Worm (Caenorhabditis elegans) whole organism, young adult: Measurements from ENCODE around the gene btb-5.

Experiments used
- B0035.1 ChIP-seq: sonication (generic microtip); optimal IDR thresholded peaks from 2 replicates; lab custom pipeline; 2016; ENCODE audit warnings: missing genetic modification characterization, mild to moderate bottlenecking, missing compliant biosample characterization, missing genotype, missing genetic modification reagents
- B0261.1 ChIP-seq: sonication (generic microtip); optimal IDR thresholded peaks from 2 replicates; lab custom pipeline; 2016; ENCODE audit warnings: mild to moderate bottlenecking, missing genetic modification characterization, moderate library complexity, missing compliant biosample characterization
- B0336.3 ChIP-seq: fragments of 200-800 bp; sonication (Bioruptor generic); IDR thresholded peaks from 2 replicates; pipeline ENCODE4 v1.3.6; 2022; ENCODE audit warnings: missing genetic modification characterization, missing compliant biosample characterization
- C06A6.2 ChIP-seq: fragments of 200-800 bp; sonication (Bioruptor generic); conservative IDR thresholded peaks from 2 replicates; pipeline ENCODE4 v1.3.6; 2022; ENCODE audit warnings: missing genetic modification characterization, missing compliant biosample characterization
- F22D6.2 ChIP-seq: sonication (generic microtip); optimal IDR thresholded peaks from 2 replicates; lab custom pipeline; 2016; ENCODE audit warnings: mild to moderate bottlenecking, missing genetic modification characterization, missing compliant biosample characterization
- F57C9.4 ChIP-seq: sonication (generic microtip); optimal IDR thresholded peaks from 2 replicates; lab custom pipeline; 2017; ENCODE audit warnings: mild to moderate bottlenecking, missing genetic modification characterization, missing compliant biosample characterization
- K11D2.4 ChIP-seq: fragments of 200-800 bp; sonication (Bioruptor generic); IDR thresholded peaks from 2 replicates; pipeline ENCODE4 v1.3.6; 2022; ENCODE audit warnings: missing genetic modification reagents, missing genetic modification characterization, missing compliant biosample characterization
- K12H6.12 ChIP-seq: fragments of 200-800 bp; sonication (Bioruptor generic); optimal IDR thresholded peaks from 2 replicates; lab custom pipeline; 2018; ENCODE audit warnings: mild to moderate bottlenecking, missing genetic modification characterization, missing compliant biosample characterization
- T07F8.4 ChIP-seq: sonication (generic microtip); optimal IDR thresholded peaks from 2 replicates; lab custom pipeline; 2016; ENCODE audit warnings: mild to moderate bottlenecking, missing genetic modification characterization, moderate library complexity, missing compliant biosample characterization
- Y53F4B.3 ChIP-seq: fragments of 200-800 bp; sonication (Bioruptor generic); IDR thresholded peaks from 2 replicates; pipeline ENCODE4 v1.3.6; 2022; ENCODE audit warnings: missing genetic modification reagents, missing genetic modification characterization, missing compliant biosample characterization
- Y56A3A.18 ChIP-seq: fragments of 200-800 bp; sonication (Bioruptor generic); IDR thresholded peaks from 2 replicates; pipeline ENCODE4 v1.3.6; 2022; ENCODE audit warnings: missing genetic modification reagents, missing genetic modification characterization, missing compliant biosample characterization
- Y95B8A.8 ChIP-seq: fragments of 200-800 bp; sonication (Bioruptor generic); IDR thresholded peaks from 2 replicates; pipeline ENCODE4 v1.3.6; 2022; ENCODE audit warnings: missing genetic modification reagents, missing genetic modification characterization, missing compliant biosample characterization
- ZK185.1 ChIP-seq: sonication (generic microtip); optimal IDR thresholded peaks from 2 replicates; lab custom pipeline; 2016; ENCODE audit warnings: mild to moderate bottlenecking, missing genetic modification characterization, missing compliant biosample characterization; ENCODE audit not compliant: poor library complexity, severe bottlenecking
- ama-1 ChIP-seq, 3 experiments: fragments of 150-350 bp in 1 of 3; sonication (generic microtip) in 2 of 3; optimal IDR thresholded peaks; 2 replicates each; lab custom pipeline; 2014 to 2018; ENCODE audit warnings: missing biosample characterization in 2 of 3, missing genetic modification characterization in 2 of 3, missing genetic modification reagents in 2 of 3
- aptf-3 ChIP-seq: fragments of 200-800 bp; sonication (Bioruptor generic); IDR thresholded peaks from 2 replicates; pipeline ENCODE4 v1.3.6; 2022; ENCODE audit warnings: missing genetic modification characterization, missing compliant biosample characterization
- atf-7 ChIP-seq: sonication (generic microtip); optimal IDR thresholded peaks from 2 replicates; lab custom pipeline; 2017; ENCODE audit warnings: mild to moderate bottlenecking, missing genetic modification characterization, missing compliant biosample characterization
- athp-1 ChIP-seq: sonication (generic microtip); optimal IDR thresholded peaks from 2 replicates; lab custom pipeline; 2017; ENCODE audit warnings: mild to moderate bottlenecking, missing genetic modification characterization, missing compliant biosample characterization
- attf-5 ChIP-seq: fragments of 200-800 bp; sonication (Bioruptor generic); optimal IDR thresholded peaks from 2 replicates; lab custom pipeline; 2018; ENCODE audit warnings: mild to moderate bottlenecking, missing genetic modification characterization, missing compliant biosample characterization
- bed-1 ChIP-seq: fragments of 200-800 bp; sonication (Bioruptor generic); IDR thresholded peaks from 2 replicates; pipeline ENCODE4 v1.3.6; 2022; ENCODE audit warnings: missing genetic modification reagents, missing genetic modification characterization, missing compliant biosample characterization
- cebp-1 ChIP-seq, 2 experiments: fragments of 200-800 bp in 1 of 2; sonication (Bioruptor generic) in 1 of 2; sonication (generic microtip) in 1 of 2; IDR thresholded peaks in 1 of 2; optimal IDR thresholded peaks in 1 of 2; 2 replicates each; pipeline versions ENCODE4 v1.3.6 to Lab custom; 2017 to 2022; ENCODE audit warnings: missing compliant biosample characterization in 2 of 2, missing genetic modification characterization in 2 of 2, mild to moderate bottlenecking in 1 of 2, missing genetic modification reagents in 1 of 2, moderate library complexity in 1 of 2
- ceh-100 ChIP-seq: fragments of 200-800 bp; sonication (Bioruptor generic); IDR thresholded peaks from 2 replicates; pipeline ENCODE4 v1.3.6; 2022; ENCODE audit warnings: missing genetic modification reagents, missing genetic modification characterization, missing compliant biosample characterization
- ceh-40 ChIP-seq: fragments of 200-800 bp; sonication (Bioruptor generic); IDR thresholded peaks from 2 replicates; pipeline ENCODE4 v1.3.6; 2022; ENCODE audit warnings: missing genetic modification characterization, missing compliant biosample characterization
- die-1 ChIP-seq: sonication (generic microtip); optimal IDR thresholded peaks from 2 replicates; lab custom pipeline; 2016; ENCODE audit warnings: missing genotype, mild to moderate bottlenecking, missing genetic modification characterization, missing compliant biosample characterization
- dpl-1 ChIP-seq: fragments of 150-350 bp; optimal IDR thresholded peaks from 2 replicates; lab custom pipeline; 2014; ENCODE audit warnings: missing biosample characterization, missing genetic modification reagents, missing genetic modification characterization
- ekl-4 ChIP-seq: fragments of 200-800 bp; sonication (Bioruptor generic); IDR thresholded peaks from 2 replicates; pipeline ENCODE4 v1.3.6; 2022; ENCODE audit warnings: missing genetic modification reagents, missing genetic modification characterization, missing compliant biosample characterization
- fkh-3 ChIP-seq: sonication (generic microtip); optimal IDR thresholded peaks from 2 replicates; lab custom pipeline; 2016; ENCODE audit warnings: mild to moderate bottlenecking, missing genetic modification characterization, missing compliant biosample characterization
- gei-17 ChIP-seq: fragments of 200-800 bp; sonication (Bioruptor generic); optimal IDR thresholded peaks from 2 replicates; lab custom pipeline; 2018; ENCODE audit warnings: mild to moderate bottlenecking, missing genetic modification characterization, missing compliant biosample characterization
- hmg-1.2 ChIP-seq: fragments of 200-800 bp; sonication (Bioruptor generic); IDR thresholded peaks from 2 replicates; pipeline ENCODE4 v1.3.6; 2022; ENCODE audit warnings: missing genetic modification reagents, missing genetic modification characterization, missing compliant biosample characterization
- hsf-1 ChIP-seq: fragments of 200-800 bp; sonication (Bioruptor generic); IDR thresholded peaks from 2 replicates; pipeline ENCODE4 v1.3.6; 2022; ENCODE audit warnings: missing genetic modification reagents, missing genetic modification characterization, missing compliant biosample characterization
- let-526 ChIP-seq: fragments of 200-800 bp; sonication (Bioruptor generic); IDR thresholded peaks from 2 replicates; pipeline ENCODE4 v1.3.6; 2022; ENCODE audit warnings: missing genetic modification reagents, missing genetic modification characterization, missing compliant biosample characterization
- let-607 ChIP-seq, 2 experiments: fragments of 200-800 bp in 1 of 2; sonication (Bioruptor generic) in 1 of 2; sonication (generic microtip) in 1 of 2; optimal IDR thresholded peaks; 2 replicates each; lab custom pipeline; 2016 to 2018; ENCODE audit warnings: mild to moderate bottlenecking in 2 of 2, missing compliant biosample characterization in 2 of 2, missing genetic modification characterization in 2 of 2, moderate library complexity in 2 of 2, missing genotype in 1 of 2
- lin-26 ChIP-seq: fragments of 200-800 bp; sonication (Bioruptor generic); IDR thresholded peaks from 2 replicates; pipeline ENCODE4 v1.3.6; 2022; ENCODE audit warnings: missing genetic modification reagents, missing genetic modification characterization, missing compliant biosample characterization
- lin-40 ChIP-seq: sonication (generic microtip); optimal IDR thresholded peaks from 2 replicates; lab custom pipeline; 2016; ENCODE audit warnings: missing genetic modification characterization, mild to moderate bottlenecking, missing compliant biosample characterization, missing genotype, missing genetic modification reagents
- lir-1 ChIP-seq: fragments of 200-800 bp; sonication (Bioruptor generic); conservative IDR thresholded peaks from 2 replicates; pipeline ENCODE4 v1.3.6; 2022; ENCODE audit warnings: missing genetic modification reagents, missing genetic modification characterization, missing compliant biosample characterization
- lsy-27 ChIP-seq: sonication (generic microtip); optimal IDR thresholded peaks from 2 replicates; lab custom pipeline; 2017; ENCODE audit warnings: missing genetic modification characterization, mild to moderate bottlenecking, missing compliant biosample characterization, antibody characterized with exemption, missing genotype, borderline replicate concordance; ENCODE audit not compliant: insufficient read depth
- mcd-1 ChIP-seq: fragments of 200-800 bp; sonication (Bioruptor generic); IDR thresholded peaks from 2 replicates; pipeline ENCODE4 v1.3.6; 2022; ENCODE audit warnings: missing genetic modification reagents, missing genetic modification characterization, missing compliant biosample characterization
- mel-28 ChIP-seq: sonication (generic microtip); optimal IDR thresholded peaks from 2 replicates; lab custom pipeline; 2016; ENCODE audit warnings: borderline replicate concordance, mild to moderate bottlenecking, missing genetic modification characterization, missing compliant biosample characterization
- mes-4 ChIP-seq: sonication (generic microtip); optimal IDR thresholded peaks from 2 replicates; lab custom pipeline; 2016; ENCODE audit warnings: missing genotype, missing genetic modification characterization, missing compliant biosample characterization
- mxl-1 ChIP-seq: sonication (generic microtip); optimal IDR thresholded peaks from 2 replicates; lab custom pipeline; 2016; ENCODE audit warnings: missing genetic modification characterization, missing compliant biosample characterization
- nfyb-1 ChIP-seq: fragments of 200-800 bp; sonication (Bioruptor generic); IDR thresholded peaks from 2 replicates; pipeline ENCODE4 v1.3.6; 2022; ENCODE audit warnings: missing genetic modification reagents, missing genetic modification characterization, missing compliant biosample characterization
- pbrm-1 ChIP-seq: fragments of 200-800 bp; sonication (Bioruptor generic); IDR thresholded peaks from 2 replicates; pipeline ENCODE4 v1.3.6; 2022; ENCODE audit warnings: missing genetic modification reagents, missing genetic modification characterization, missing compliant biosample characterization
- repo-1 ChIP-seq: sonication (generic microtip); optimal IDR thresholded peaks from 2 replicates; lab custom pipeline; 2017; ENCODE audit warnings: mild to moderate bottlenecking, missing genetic modification characterization, missing compliant biosample characterization
- sptf-2 ChIP-seq: fragments of 200-800 bp; sonication (Bioruptor generic); optimal IDR thresholded peaks from 2 replicates; lab custom pipeline; 2018; ENCODE audit warnings: mild to moderate bottlenecking, missing genetic modification characterization, missing compliant biosample characterization
- tbx-9 ChIP-seq: sonication (generic microtip); optimal IDR thresholded peaks from 2 replicates; lab custom pipeline; 2016; ENCODE audit warnings: borderline replicate concordance, missing genetic modification characterization, inconsistent platforms, missing compliant biosample characterization
- tlf-1 ChIP-seq: fragments of 200-800 bp; sonication (Bioruptor generic); optimal IDR thresholded peaks from 2 replicates; lab custom pipeline; 2018; ENCODE audit warnings: mild to moderate bottlenecking, missing genetic modification characterization, missing compliant biosample characterization
- ztf-26 ChIP-seq: sonication (generic microtip); optimal IDR thresholded peaks from 2 replicates; lab custom pipeline; 2017; ENCODE audit warnings: missing genetic modification characterization, missing compliant biosample characterization
- ztf-6 ChIP-seq: fragments of 200-800 bp; sonication (Bioruptor generic); IDR thresholded peaks from 2 replicates; pipeline ENCODE4 v1.3.6; 2022; ENCODE audit warnings: missing genetic modification reagents, missing genetic modification characterization, missing compliant biosample characterization

Gene btb-5

ce11 chrIII:62383-62873 is 1.5 kb upstream of the btb-5 start:
- TF ChIP-seq cebp-1 (GFP tag; IDR thresholded peaks at IDR 0.05; lab: Robert Waterston, UW) = no peak
- peak; percentile 56 for TF ChIP-seq cebp-1 (tag; optimal IDR thresholded peaks at IDR 0.05; lab: Kevin White, UChicago)
- TF ChIP-seq T07F8.4 (tag; lab: Kevin White, UChicago) = no peak
- 0 out of 2 replicates have a peak, but pooled peaks have one; percentile 39 for TF ChIP-seq lin-26 (GFP tag; lab: Robert Waterston, UW)
- peak; percentile 38; the same call in 1 of the 2 replicates for TF ChIP-seq nfyb-1 (GFP tag; lab: Robert Waterston, UW)
- TF ChIP-seq dpl-1 (GFP tag; lab: Kevin White, UChicago) = no peak
- TF ChIP-seq mes-4 (tag; lab: Kevin White, UChicago) = no peak
- no peak for TF ChIP-seq bed-1 (GFP tag; lab: Robert Waterston, UW)
- peak; percentile 41 for TF ChIP-seq K12H6.12 (tag; lab: Kevin White, UChicago)
- TF ChIP-seq K11D2.4 (GFP tag; lab: Robert Waterston, UW) = peak; percentile 79
- TF ChIP-seq tlf-1 = peak; percentile 25
- TF ChIP-seq lin-40 (tag; lab: Kevin White, UChicago) = peak; percentile 62
- no peak for TF ChIP-seq ztf-6
- TF ChIP-seq pbrm-1 = peak; percentile 68
- no peak for TF ChIP-seq aptf-3
- 0 out of 2 replicates have a peak, but pooled peaks have one; percentile 30 for TF ChIP-seq Y56A3A.18
- no peak for TF ChIP-seq mel-28 (tag; lab: Kevin White, UChicago)
- TF ChIP-seq let-607 (tag; optimal IDR thresholded peaks at IDR 0.05; lab: Kevin White, UChicago) = peak in 1 of 2 experiments; percentile 21
- TF ChIP-seq Y53F4B.3 (GFP tag; lab: Robert Waterston, UW) = no peak
- TF ChIP-seq hmg-1.2 = peak; percentile 33; the same call in 1 of the 2 replicates
- TF ChIP-seq ama-1 (optimal IDR thresholded peaks at IDR 0.05; lab: Kevin White, UChicago) = no peak
- peak in 1 of 2 experiments; percentile 85 for TF ChIP-seq ama-1 (GFP tag; optimal IDR thresholded peaks at IDR 0.05; lab: Kevin White, UChicago)
- TF ChIP-seq ceh-100 = no peak
- TF ChIP-seq attf-5 (GFP tag; lab: Kevin White, UChicago) = no peak
- no peak for TF ChIP-seq ztf-26 (tag; lab: Kevin White, UChicago)
- no peak for TF ChIP-seq C06A6.2 (GFP tag; lab: Robert Waterston, UW)
- no peak for TF ChIP-seq B0261.1 (tag; lab: Kevin White, UChicago)
- TF ChIP-seq let-526 (GFP tag; lab: Robert Waterston, UW) = no peak
- TF ChIP-seq F22D6.2 (tag; lab: Kevin White, UChicago) = no peak
- TF ChIP-seq fkh-3 (tag; lab: Kevin White, UChicago) = no peak
- no peak for TF ChIP-seq gei-17
- no peak for TF ChIP-seq repo-1
- TF ChIP-seq hsf-1 (GFP tag; lab: Robert Waterston, UW) = no peak
- 0 out of 2 replicates have a peak, but pooled peaks have one; percentile 15 for TF ChIP-seq ekl-4 (GFP tag; lab: Robert Waterston, UW)
- no peak for TF ChIP-seq die-1 (tag; lab: Kevin White, UChicago)
- peak; percentile 83 for TF ChIP-seq B0035.1 (tag; lab: Kevin White, UChicago)
- peak; percentile 70 for TF ChIP-seq B0336.3 (GFP tag; lab: Robert Waterston, UW)
- peak; percentile 54 for TF ChIP-seq athp-1 (tag; lab: Kevin White, UChicago)
- TF ChIP-seq mcd-1 = 0 out of 2 replicates have a peak, but pooled peaks have one; percentile 25
- no peak for TF ChIP-seq lir-1 (GFP tag; lab: Robert Waterston, UW)
- no peak for TF ChIP-seq sptf-2
- TF ChIP-seq ZK185.1 (tag; lab: Kevin White, UChicago) = peak; percentile 15
- no peak for TF ChIP-seq Y95B8A.8
- no peak for TF ChIP-seq ceh-40 (GFP tag; lab: Robert Waterston, UW)
- TF ChIP-seq mxl-1 (tag; lab: Kevin White, UChicago) = no peak
- TF ChIP-seq F57C9.4 (tag; lab: Kevin White, UChicago) = no peak
- no peak for TF ChIP-seq atf-7 (tag; lab: Kevin White, UChicago)
- TF ChIP-seq lsy-27 = no peak
- no peak for TF ChIP-seq tbx-9 (tag; lab: Kevin White, UChicago)
